Worm (Caenorhabditis elegans): Measurements from ENCODE around the gene F13H10.9.
A peak's percentile ranks its signal among the peaks of the same experiment; 100 is the strongest.

Gene F13H10.9

DNA sequence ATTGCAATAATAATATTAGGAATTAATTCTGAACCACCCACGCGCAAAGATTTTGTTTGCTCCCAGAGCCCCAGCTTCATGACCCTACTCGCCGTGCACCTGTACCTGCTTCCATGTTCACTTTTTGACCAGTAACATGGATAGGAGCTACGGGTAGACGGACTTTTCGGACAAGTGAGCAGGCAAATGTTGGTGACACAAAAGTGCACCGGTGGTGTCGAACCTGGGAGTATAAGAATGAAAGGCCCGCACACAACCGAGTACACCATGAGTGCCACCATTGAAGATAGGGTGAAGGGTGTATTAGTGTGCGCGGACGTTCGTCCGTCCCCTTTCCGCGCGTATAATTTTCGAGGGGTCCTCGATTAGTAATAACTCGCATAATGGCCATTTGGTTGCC is 24.2 kb downstream of the F13H10.9 start (continued):
- TF ChIP-seq B0336.3 (GFP tag; IDR thresholded peaks at IDR 0.05) (peak; percentile 90), F39B2.1 (GFP tag; IDR thresholded peaks at IDR 0.05) (no peak)

DNA sequence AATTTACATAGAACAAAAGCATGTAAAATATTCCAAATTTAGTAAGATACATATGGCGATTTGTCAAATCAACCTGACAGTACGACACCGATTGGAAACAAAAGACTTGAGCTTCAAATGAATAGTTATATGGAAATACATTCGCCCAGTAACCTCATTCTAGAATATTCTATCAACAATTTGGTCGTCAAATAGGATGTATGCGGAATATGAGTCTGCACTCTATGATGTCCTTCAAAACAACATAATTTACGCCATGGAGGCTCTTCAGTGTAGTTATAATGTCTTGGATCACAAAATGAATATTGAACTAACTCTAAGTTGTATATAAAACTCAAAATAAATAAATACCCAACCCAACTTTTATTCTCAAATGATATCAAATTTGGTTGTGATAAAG is 24.9 kb downstream of the F13H10.9 start:
- 0 out of 2 replicates have a peak, but pooled peaks have one; percentile 5 for TF ChIP-seq hmg-1.2 (GFP tag; IDR thresholded peaks at IDR 0.05)
- peak; percentile 74 for TF ChIP-seq nfyb-1 (GFP tag; IDR thresholded peaks at IDR 0.05)
- TF ChIP-seq hsf-1 (GFP tag; IDR thresholded peaks at IDR 0.05): peak; percentile 13; the same call in 1 of the 2 replicates
- TF ChIP-seq cebp-2 (GFP tag; IDR thresholded peaks at IDR 0.05): no peak
- no peak for TF ChIP-seq F22D6.2 (tag; optimal IDR thresholded peaks at IDR 0.05)
- peak; percentile 17 for TF ChIP-seq ceh-27 (GFP tag; optimal IDR thresholded peaks at IDR 0.05)
- 0 out of 2 replicates have a peak, but pooled peaks have one; percentile 6 for TF ChIP-seq madf-3 (GFP tag; IDR thresholded peaks at IDR 0.05)
- peak; percentile 29 for TF ChIP-seq ets-4 (GFP tag; optimal IDR thresholded peaks at IDR 0.05)

DNA sequence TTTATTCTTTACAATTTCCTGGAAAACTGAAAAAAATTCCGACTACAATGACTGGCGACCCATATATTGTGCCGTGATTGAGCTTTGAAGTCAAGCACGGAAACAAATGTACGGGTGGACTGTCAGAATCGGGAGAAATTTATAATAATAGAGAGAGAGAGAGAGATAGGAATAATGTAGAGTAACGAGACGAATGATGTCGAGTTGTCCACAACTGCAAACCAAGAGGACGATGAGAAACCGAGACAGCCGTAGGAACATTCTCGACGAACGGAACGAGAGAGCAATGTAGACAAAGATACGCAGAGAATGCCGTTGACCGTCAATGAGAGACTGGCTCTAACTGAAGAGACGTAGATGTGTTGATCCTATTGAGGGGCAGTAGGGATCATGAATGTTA is 25.8 kb downstream of the F13H10.9 start:
- TF ChIP-seq him-1 (tag; optimal IDR thresholded peaks at IDR 0.05) (no peak), K12H6.12 (tag; optimal IDR thresholded peaks at IDR 0.05) (peak; percentile 68), bed-2 (GFP tag; IDR thresholded peaks at IDR 0.05) (no peak), pbrm-1 (GFP tag; IDR thresholded peaks at IDR 0.05) (no peak), ceh-27 (GFP tag; optimal IDR thresholded peaks at IDR 0.05) (peak; percentile 41), ZK185.1 (tag; optimal IDR thresholded peaks at IDR 0.05; ENCODE audit: poor library complexity, severe bottlenecking) (peak; percentile 31), dpff-1 (tag; optimal IDR thresholded peaks at IDR 0.05) (no peak), rcor-1 (GFP tag; IDR thresholded peaks at IDR 0.05) (no peak), sdz-38 (tag; optimal IDR thresholded peaks at IDR 0.05) (no peak), hmg-1.2 (GFP tag; IDR thresholded peaks at IDR 0.05) (peak; percentile 92), akir-1 (GFP tag; optimal IDR thresholded peaks at IDR 0.05) (no peak), bed-1 (GFP tag; IDR thresholded peaks at IDR 0.05) (no peak), athp-1 (tag; optimal IDR thresholded peaks at IDR 0.05) (no peak), nfya-2 (GFP tag; IDR thresholded peaks at IDR 0.05) (no peak), lin-40 (tag; optimal IDR thresholded peaks at IDR 0.05) (peak; percentile 65), repo-1 (tag; optimal IDR thresholded peaks at IDR 0.05) (peak; percentile 20), Y56A3A.18 (GFP tag; IDR thresholded peaks at IDR 0.05) (0 out of 2 replicates have a peak, but pooled peaks have one; percentile 28), attf-5 (GFP tag; optimal IDR thresholded peaks at IDR 0.05) (peak; percentile 28), chd-7 (tag; optimal IDR thresholded peaks at IDR 0.05) (peak; percentile 42), F10E7.11 (tag; optimal IDR thresholded peaks at IDR 0.05) (no peak), dox-1 (GFP tag; IDR thresholded peaks at IDR 0.05) (peak; percentile 49; the same call in 1 of the 2 replicates), mcd-1 (GFP tag; IDR thresholded peaks at IDR 0.05) (peak; percentile 46; the same call in 1 of the 2 replicates), nhr-80 (tag; optimal IDR thresholded peaks at IDR 0.05) (peak; percentile 88), ceh-79 (tag; optimal IDR thresholded peaks at IDR 0.05) (no peak), ama-1 (optimal IDR thresholded peaks at IDR 0.05) (peak; percentile 45), ama-1 (GFP tag; optimal IDR thresholded peaks at IDR 0.05) (no peak), lin-54 (GFP tag; optimal IDR thresholded peaks at IDR 0.05) (peak; percentile 31), let-526 (GFP tag; IDR thresholded peaks at IDR 0.05) (peak; percentile 53; the same call in 1 of the 2 replicates), atf-7 (tag; optimal IDR thresholded peaks at IDR 0.05) (peak; percentile 53), egl-44 (GFP tag; IDR thresholded peaks at IDR 0.05) (no peak), madf-10 (tag; optimal IDR thresholded peaks at IDR 0.05) (peak; percentile 67), ztf-22 (GFP tag; optimal IDR thresholded peaks at IDR 0.05) (peak; percentile 81), lsy-27 (tag; optimal IDR thresholded peaks at IDR 0.05; ENCODE audit: borderline replicate concordance, insufficient read depth) (no peak), ztf-18 (tag; optimal IDR thresholded peaks at IDR 0.05) (peak; percentile 29), let-607 (tag; optimal IDR thresholded peaks at IDR 0.05) (peak; percentile 96 to 98), gei-17 (GFP tag; optimal IDR thresholded peaks at IDR 0.05) (no peak), T26A5.8 (tag; optimal IDR thresholded peaks at IDR 0.05) (no peak)
